Fruit fly (Drosophila melanogaster): ENCODE results near the gene RhoL.

- TF ChIP-seq jim (GFP tag; optimal IDR thresholded peaks at IDR 0.05) (no peak), h (GFP tag; optimal IDR thresholded peaks at IDR 0.05) (peak; percentile 57), dl (GFP tag; optimal IDR thresholded peaks at IDR 0.05; ENCODE audit: insufficient read depth in 1 of 2, partially characterized antibody in 2 of 2) (peak in 1 of 2 experiments; percentile 61), brk (GFP tag; optimal IDR thresholded peaks at IDR 0.05) (no peak), lola (GFP tag; optimal IDR thresholded peaks at IDR 0.05) (no peak), Rel (GFP tag; optimal IDR thresholded peaks at IDR 0.05) (no peak), Rel (tag; optimal IDR thresholded peaks at IDR 0.05) (no peak), OdsH (GFP tag; optimal IDR thresholded peaks at IDR 0.05) (no peak), pan (optimal IDR thresholded peaks at IDR 0.05) (no peak), psq (GFP tag; optimal IDR thresholded peaks at IDR 0.05) (no peak), Sp1 (GFP tag; optimal IDR thresholded peaks at IDR 0.05) (no peak), N (GFP tag; optimal IDR thresholded peaks at IDR 0.05) (no peak), CrebA (GFP tag; optimal IDR thresholded peaks at IDR 0.05; ENCODE audit: borderline replicate concordance) (no peak), dmrt93B (GFP tag; optimal IDR thresholded peaks at IDR 0.05) (no peak), ey (GFP tag; optimal IDR thresholded peaks at IDR 0.05) (no peak)
Observed at dm6 chr3R:9501489-9502415, 629 bp downstream of the RhoL start.
